Worm (Caenorhabditis elegans) whole organism, L4 larva: ENCODE results near the gene C14A4.7.

ENCODE experiments used
- nhr-11 ChIP-seq: fragments of 150-350 bp; optimal IDR thresholded peaks from 2 replicates; lab custom pipeline; 2014; ENCODE audit warnings: missing biosample characterization, missing genetic modification characterization
- nhr-25 ChIP-seq: sonication (generic microtip); optimal IDR thresholded peaks from 2 replicates; lab custom pipeline; 2017; ENCODE audit warnings: missing genetic modification characterization, mild to moderate bottlenecking, missing compliant biosample characterization, antibody characterized with exemption, moderate library complexity, borderline replicate concordance; ENCODE audit not compliant: insufficient read depth

ce11 chrII:10550173-10550572 lies 46.2 kb downstream of the C14A4.7 start:
- no peak for TF ChIP-seq nhr-11
- TF ChIP-seq nhr-25: no peak
